Fruit fly (Drosophila melanogaster): ENCODE measurements around the gene CG14607.

dm6 chr3R:7200670-7201069, 40.9 kb upstream of the CG14607 start, which contains the start of gene CG14609:
- no peak for TF ChIP-seq Myc (optimal IDR thresholded peaks at IDR 0.05)
- no peak for TF ChIP-seq brk (GFP tag; optimal IDR thresholded peaks at IDR 0.05)
- no peak for TF ChIP-seq pan (optimal IDR thresholded peaks at IDR 0.05)
- no peak for TF ChIP-seq Mio (GFP tag; optimal IDR thresholded peaks at IDR 0.05)
- no peak for TF ChIP-seq dmrt93B (GFP tag; optimal IDR thresholded peaks at IDR 0.05)
- TF ChIP-seq psq (GFP tag; optimal IDR thresholded peaks at IDR 0.05) = no peak
- TF ChIP-seq N (GFP tag; optimal IDR thresholded peaks at IDR 0.05) = no peak
